Fruit fly (Drosophila melanogaster) whole organism, embryonic: Measurements from ENCODE around the gene CG43072.

Experiments used
- Aef1 ChIP-seq: fragments of 200-800 bp; sonication (Bioruptor generic); IDR thresholded peaks from 3 replicates; pipeline ENCODE4 v1.3.6; 2022; ENCODE audit warnings: missing biosample characterization, missing genetic modification characterization
- B-H1 ChIP-seq: fragments of 200-800 bp; sonication (Bioruptor generic); IDR thresholded peaks from 3 replicates; pipeline ENCODE4 v1.3.6; 2022; ENCODE audit warnings: missing biosample characterization, missing genetic modification characterization
- Blimp-1 ChIP-seq: fragments of 200-800 bp; sonication (Bioruptor generic); optimal IDR thresholded peaks from 3 replicates; lab custom pipeline; 2018; ENCODE audit warnings: missing biosample characterization, missing genetic modification characterization, mild to moderate bottlenecking, moderate library complexity, missing genetic modification reagents
- CG10654 ChIP-seq: fragments of 200-800 bp; sonication (Bioruptor generic); optimal IDR thresholded peaks from 2 replicates; lab custom pipeline; 2016; ENCODE audit warnings: missing biosample characterization, missing genetic modification characterization
- CG11696 ChIP-seq: fragments of 200-800 bp; sonication (Bioruptor generic); IDR thresholded peaks from 2 replicates; pipeline ENCODE4 v1.3.6; 2022; ENCODE audit warnings: missing biosample characterization, missing genetic modification characterization
- CG1233 ChIP-seq: fragments of 200-800 bp; sonication (Bioruptor generic); optimal IDR thresholded peaks from 4 replicates; lab custom pipeline; 2018; ENCODE audit warnings: missing biosample characterization, mild to moderate bottlenecking, missing genetic modification characterization
- CG12744 ChIP-seq: fragments of 200-800 bp; sonication (Bioruptor generic); optimal IDR thresholded peaks from 2 replicates; lab custom pipeline; 2016; ENCODE audit warnings: missing biosample characterization, missing genetic modification characterization
- CG17568 ChIP-seq: fragments of 200-800 bp; sonication (Bioruptor generic); optimal IDR thresholded peaks from 2 replicates; lab custom pipeline; 2018; ENCODE audit warnings: missing biosample characterization, mild to moderate bottlenecking, missing genetic modification characterization, moderate library complexity
- CG18476 ChIP-seq: fragments of 200-800 bp; sonication (Bioruptor generic); optimal IDR thresholded peaks from 2 replicates; lab custom pipeline; 2016; ENCODE audit warnings: missing biosample characterization, mild to moderate bottlenecking, missing genetic modification characterization
- CG2129 ChIP-seq: fragments of 200-800 bp; sonication (Bioruptor generic); IDR thresholded peaks from 2 replicates; pipeline ENCODE4 v1.3.6; 2022; ENCODE audit warnings: missing biosample characterization, missing genetic modification characterization; ENCODE audit not compliant: partially characterized antibody
- CG30020 ChIP-seq: fragments of 200-800 bp; optimal IDR thresholded peaks from 2 replicates; lab custom pipeline; 2019; ENCODE audit warnings: missing biosample characterization, mild to moderate bottlenecking, missing genetic modification characterization, moderate library complexity
- CG30403 ChIP-seq: fragments of 200-800 bp; sonication (Bioruptor generic); optimal IDR thresholded peaks from 3 replicates; lab custom pipeline; 2016; ENCODE audit warnings: missing biosample characterization, missing genetic modification characterization
- CG3726 ChIP-seq: fragments of 200-800 bp; sonication (Bioruptor generic); IDR thresholded peaks from 3 replicates; pipeline ENCODE4, ENCODE4 v1.3.6; 2022; ENCODE audit warnings: missing biosample characterization, missing genetic modification characterization
- CG42726 ChIP-seq: fragments of 200-800 bp; sonication (Bioruptor generic); IDR thresholded peaks from 2 replicates; pipeline ENCODE4 v1.3.6; 2022; ENCODE audit warnings: missing biosample characterization, missing genetic modification characterization; ENCODE audit not compliant: partially characterized antibody
- CG4282 ChIP-seq: fragments of 200-800 bp; sonication (Bioruptor generic); optimal IDR thresholded peaks from 2 replicates; lab custom pipeline; 2016; ENCODE audit warnings: missing biosample characterization, missing genetic modification characterization
- CG4404 ChIP-seq: fragments of 200-800 bp; sonication (Bioruptor generic); IDR thresholded peaks from 2 replicates; pipeline ENCODE4 v1.3.6; 2022; ENCODE audit warnings: missing biosample characterization, missing genetic modification characterization
- CG4617 ChIP-seq: fragments of 200-800 bp; sonication (Bioruptor generic); optimal IDR thresholded peaks from 3 replicates; lab custom pipeline; 2016; ENCODE audit warnings: missing biosample characterization, missing genetic modification characterization, borderline replicate concordance
- CG4854 ChIP-seq: fragments of 200-800 bp; sonication (Bioruptor generic); optimal IDR thresholded peaks from 2 replicates; lab custom pipeline; 2016; ENCODE audit warnings: missing biosample characterization, missing genetic modification characterization, inconsistent platforms
- CG8388 ChIP-seq: fragments of 200-800 bp; sonication (Bioruptor generic); optimal IDR thresholded peaks from 2 replicates; lab custom pipeline; 2019; ENCODE audit warnings: missing biosample characterization, mild to moderate bottlenecking, missing genetic modification characterization, moderate library complexity
- CG9609 ChIP-seq: fragments of 200-800 bp; sonication (Bioruptor generic); optimal IDR thresholded peaks from 3 replicates; lab custom pipeline; 2016; ENCODE audit warnings: missing biosample characterization, missing genetic modification characterization
- HLH4C ChIP-seq: fragments of 200-800 bp; sonication (Bioruptor generic); IDR thresholded peaks from 3 replicates; pipeline ENCODE4 v1.3.6; 2022; ENCODE audit warnings: missing biosample characterization, missing genetic modification characterization; ENCODE audit not compliant: partially characterized antibody
- Hsf ChIP-seq: fragments of 200-800 bp; sonication (Bioruptor generic); optimal IDR thresholded peaks from 3 replicates; lab custom pipeline; 2016; ENCODE audit warnings: missing biosample characterization, missing genetic modification characterization
- MBD-R2 ChIP-seq: fragments of 200-800 bp; sonication (Bioruptor generic); IDR thresholded peaks from 2 replicates; pipeline ENCODE4 v1.3.6; 2022; ENCODE audit warnings: missing biosample characterization, missing genetic modification characterization
- Oaz ChIP-seq: fragments of 200-800 bp; sonication (Bioruptor generic); IDR thresholded peaks from 2 replicates; pipeline ENCODE4 v1.3.6; 2022; ENCODE audit warnings: missing biosample characterization, missing genetic modification characterization
- Opbp ChIP-seq: fragments of 200-800 bp; sonication (Bioruptor generic); IDR thresholded peaks from 3 replicates; pipeline ENCODE4 v1.3.6; 2022; ENCODE audit warnings: missing biosample characterization, missing genetic modification characterization; ENCODE audit not compliant: partially characterized antibody
- Side ChIP-seq: fragments of 200-800 bp; sonication (Bioruptor generic); optimal IDR thresholded peaks from 2 replicates; lab custom pipeline; 2016; ENCODE audit warnings: missing biosample characterization, missing genetic modification characterization
- Xbp1 ChIP-seq: fragments of 200-800 bp; sonication (Bioruptor generic); optimal IDR thresholded peaks from 3 replicates; lab custom pipeline; 2016; ENCODE audit warnings: missing biosample characterization, mild to moderate bottlenecking, missing genetic modification characterization
- YL-1 ChIP-seq: fragments of 200-800 bp; sonication (Bioruptor generic); optimal IDR thresholded peaks from 3 replicates; lab custom pipeline; 2017; ENCODE audit warnings: missing biosample characterization, mild to moderate bottlenecking, missing genetic modification characterization
- amos ChIP-seq: fragments of 200-800 bp; sonication (Bioruptor generic); IDR thresholded peaks from 2 replicates; pipeline ENCODE4 v1.3.6; 2022; ENCODE audit warnings: missing biosample characterization, missing genetic modification characterization; ENCODE audit not compliant: partially characterized antibody
- caup ChIP-seq: fragments of 200-800 bp; sonication (Bioruptor generic); optimal IDR thresholded peaks from 3 replicates; lab custom pipeline; 2017; ENCODE audit warnings: missing biosample characterization, mild to moderate bottlenecking, missing genetic modification characterization, moderate library complexity; ENCODE audit not compliant: severe bottlenecking
- cwo ChIP-seq: fragments of 200-800 bp; sonication (Bioruptor generic); optimal IDR thresholded peaks from 3 replicates; lab custom pipeline; 2017; ENCODE audit warnings: missing biosample characterization, missing genetic modification characterization, mild to moderate bottlenecking, moderate library complexity, missing genetic modification reagents
- dimm ChIP-seq: fragments of 200-800 bp; sonication (Bioruptor generic); IDR thresholded peaks from 2 replicates; pipeline ENCODE4 v1.3.6; 2022; ENCODE audit warnings: missing biosample characterization, missing genetic modification characterization
- emc ChIP-seq: fragments of 200-800 bp; sonication (Bioruptor generic); optimal IDR thresholded peaks from 2 replicates; lab custom pipeline; 2016; ENCODE audit warnings: missing biosample characterization, missing genetic modification characterization
- ems ChIP-seq: fragments of 200-800 bp; sonication (Bioruptor generic); optimal IDR thresholded peaks from 3 replicates; lab custom pipeline; 2016; ENCODE audit warnings: missing biosample characterization, missing genetic modification characterization
- ewg ChIP-seq: fragments of 200-800 bp; sonication (Bioruptor generic); optimal IDR thresholded peaks from 3 replicates; lab custom pipeline; 2017; ENCODE audit warnings: mild to moderate bottlenecking, missing biosample characterization, missing genetic modification reagents, missing genetic modification characterization
- fd96Cb ChIP-seq: fragments of 200-800 bp; sonication (Bioruptor generic); optimal IDR thresholded peaks from 2 replicates; lab custom pipeline; 2018; ENCODE audit warnings: missing biosample characterization, mild to moderate bottlenecking, missing genetic modification characterization, moderate library complexity
- jing ChIP-seq: fragments of 200-800 bp; sonication (Bioruptor generic); optimal IDR thresholded peaks from 2 replicates; lab custom pipeline; 2018; ENCODE audit warnings: missing biosample characterization, mild to moderate bottlenecking, missing genetic modification characterization
- kay ChIP-seq: fragments of 200-800 bp; sonication (Bioruptor generic); optimal IDR thresholded peaks from 2 replicates; lab custom pipeline; 2016; ENCODE audit warnings: missing biosample characterization, missing genetic modification characterization
- knrl ChIP-seq: fragments of 200-800 bp; sonication (Bioruptor generic); IDR thresholded peaks from 3 replicates; pipeline ENCODE4 v1.3.6; 2022; ENCODE audit warnings: missing biosample characterization, missing genetic modification characterization; ENCODE audit not compliant: partially characterized antibody
- nom ChIP-seq: fragments of 200-800 bp; sonication (Bioruptor generic); optimal IDR thresholded peaks from 2 replicates; lab custom pipeline; 2017; ENCODE audit warnings: missing biosample characterization, missing genetic modification characterization, mild to moderate bottlenecking, moderate library complexity, missing genetic modification reagents
- pita ChIP-seq: fragments of 200-800 bp; sonication (Bioruptor generic); optimal IDR thresholded peaks from 2 replicates; lab custom pipeline; 2017; ENCODE audit warnings: missing biosample characterization, mild to moderate bottlenecking, missing genetic modification characterization
- sc ChIP-seq, 3 experiments: fragments of >200 bp in 2 of 3; fragments of 200-800 bp in 1 of 3; sonication (Bioruptor generic) in 1 of 3; optimal IDR thresholded peaks; 2 replicates in 2 of 3; 3 replicates in 1 of 3; lab custom pipeline; 2017; ENCODE audit warnings: mild to moderate bottlenecking in 1 of 3, missing biosample characterization in 1 of 3, missing genetic modification characterization in 1 of 3, missing genetic modification reagents in 1 of 3
- slbo ChIP-seq: fragments of 200-800 bp; sonication (Bioruptor generic); IDR thresholded peaks from 2 replicates; pipeline ENCODE4 v1.3.6; 2022; ENCODE audit warnings: missing biosample characterization, missing genetic modification characterization
- tio ChIP-seq: fragments of 200-800 bp; sonication (Bioruptor generic); optimal IDR thresholded peaks from 2 replicates; lab custom pipeline; 2017; ENCODE audit warnings: missing biosample characterization, missing genetic modification characterization, inconsistent platforms
- tll ChIP-seq, 2 experiments: fragments of 200-800 bp in 1 of 2; fragments of >200 bp in 1 of 2; sonication (Bioruptor generic) in 1 of 2; optimal IDR thresholded peaks; 2 replicates each; lab custom pipeline; 2017 to 2019; ENCODE audit warnings: missing biosample characterization in 2 of 2, missing genetic modification characterization in 2 of 2, mild to moderate bottlenecking in 1 of 2, moderate library complexity in 1 of 2
- toy ChIP-seq: fragments of 200-800 bp; sonication (Bioruptor generic); IDR thresholded peaks from 2 replicates; pipeline ENCODE4 v1.3.6; 2022; ENCODE audit warnings: missing biosample characterization, missing genetic modification characterization
- trem ChIP-seq: fragments of 200-800 bp; optimal IDR thresholded peaks from 3 replicates; lab custom pipeline; 2019; ENCODE audit warnings: missing biosample characterization, mild to moderate bottlenecking, missing genetic modification characterization, moderate library complexity
- unpg ChIP-seq: fragments of 200-800 bp; sonication (Bioruptor generic); optimal IDR thresholded peaks from 3 replicates; lab custom pipeline; 2018; ENCODE audit warnings: missing biosample characterization, mild to moderate bottlenecking, missing genetic modification characterization, moderate library complexity
- zfh1 ChIP-seq: fragments of 200-800 bp; sonication (Bioruptor generic); IDR thresholded peaks from 3 replicates; pipeline ENCODE4 v1.3.6; 2022; ENCODE audit warnings: missing biosample characterization, missing genetic modification characterization

CG43072 gene

DNA sequence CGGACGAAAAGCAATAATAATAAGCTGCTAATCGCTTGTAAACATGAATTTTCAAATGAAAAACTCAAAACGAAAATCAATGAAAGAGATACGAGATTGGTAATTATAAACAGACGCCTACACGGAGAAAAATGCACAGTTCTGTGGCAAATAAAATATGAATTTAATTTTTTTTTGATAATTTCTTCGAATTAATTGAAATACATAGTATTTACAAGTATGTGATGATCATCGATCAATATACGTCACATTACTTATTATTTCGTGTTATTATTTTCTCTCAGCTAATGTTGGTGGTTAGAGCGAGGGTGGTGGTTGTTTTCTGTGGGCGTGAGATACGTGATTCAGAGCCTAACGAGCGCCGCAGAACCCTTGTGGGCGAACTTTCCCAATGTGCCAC is 11.9 kb upstream of the CG43072 start (continued):
- TF ChIP-seq CG12744 (GFP tag; lab: Kevin White, UChicago) (peak; percentile 43), ems (GFP tag; lab: Kevin White, UChicago) (peak; percentile 37), CG9609 (GFP tag; lab: Kevin White, UChicago) (peak; percentile 54), tio (GFP tag; lab: Kevin White, UChicago) (peak; percentile 50), CG10654 (GFP tag; lab: Kevin White, UChicago) (peak; percentile 70), CG18476 (GFP tag; lab: Kevin White, UChicago) (peak; percentile 68), CG4854 (GFP tag; lab: Kevin White, UChicago) (peak; percentile 36), Aef1 (GFP tag; lab: Robert Waterston, UW) (peak; percentile 63; the same call in 2 of the 3 replicates), zfh1 (GFP tag; lab: Robert Waterston, UW) (peak; percentile 83), Oaz (GFP tag; lab: Robert Waterston, UW) (no peak; the same call in 1 of the 2 replicates), B-H1 (GFP tag; lab: Robert Waterston, UW) (peak; percentile 67), HLH4C (GFP tag; lab: Robert Waterston, UW) (no peak), Hsf (GFP tag; lab: Kevin White, UChicago) (peak; percentile 76), CG1233 (GFP tag; lab: Kevin White, UChicago) (peak; percentile 52), pita (no peak), CG3726 (GFP tag; lab: Robert Waterston, UW) (no peak), YL-1 (GFP tag; lab: Kevin White, UChicago) (peak; percentile 2), caup (GFP tag; lab: Kevin White, UChicago) (peak; percentile 50), Side (peak; percentile 44), toy (no peak), Opbp (no peak), trem (tag; lab: Kevin White, UChicago) (peak; percentile 26), dimm (peak; percentile 50; the same call in 1 of the 2 replicates), unpg (peak; percentile 85), nom (GFP tag; lab: Kevin White, UChicago) (no peak), Blimp-1 (GFP tag; lab: Kevin White, UChicago) (no peak), emc (GFP tag; lab: Kevin White, UChicago) (peak; percentile 7), CG4617 (peak; percentile 0), cwo (peak; percentile 71), fd96Cb (tag; lab: Kevin White, UChicago) (peak; percentile 69), kay (GFP tag; lab: Kevin White, UChicago) (peak; percentile 64), CG11696 (GFP tag; lab: Robert Waterston, UW) (peak; percentile 44; the same call in 1 of the 2 replicates), Xbp1 (GFP tag; lab: Kevin White, UChicago) (peak; percentile 76), amos (GFP tag; lab: Robert Waterston, UW) (no peak), MBD-R2 (GFP tag; lab: Robert Waterston, UW) (peak; percentile 29; the same call in 1 of the 2 replicates), knrl (GFP tag; lab: Robert Waterston, UW) (no peak), slbo (GFP tag; lab: Robert Waterston, UW) (peak; percentile 75), ewg (GFP tag; lab: Kevin White, UChicago) (peak; percentile 58), CG17568 (GFP tag; lab: Kevin White, UChicago) (peak; percentile 48), CG2129 (GFP tag; lab: Robert Waterston, UW) (no peak), sc (optimal IDR thresholded peaks at IDR 0.05; lab: Kevin White, UChicago) (no peak), sc (GFP tag; optimal IDR thresholded peaks at IDR 0.05; lab: Kevin White, UChicago) (peak; percentile 38), CG42726 (no peak), CG30020 (no peak), jing (GFP tag; lab: Kevin White, UChicago) (peak; percentile 42), CG30403 (GFP tag; lab: Kevin White, UChicago) (peak; percentile 79), CG8388 (GFP tag; lab: Kevin White, UChicago) (peak; percentile 87), CG4282 (GFP tag; lab: Kevin White, UChicago) (no peak), CG4404 (GFP tag; lab: Robert Waterston, UW) (peak; percentile 26; the same call in 1 of the 2 replicates), tll (GFP tag; optimal IDR thresholded peaks at IDR 0.05; lab: Kevin White, UChicago) (no peak)
